Worm (Caenorhabditis elegans) whole organism, young adult: ENCODE data around the gene math-22.

Source experiments
- ama-1 ChIP-seq, 3 experiments: fragments of 150-350 bp in 1 of 3; sonication (generic microtip) in 2 of 3; optimal IDR thresholded peaks; 2 replicates each; lab custom pipeline; 2014 to 2018; ENCODE audit warnings: missing biosample characterization in 2 of 3, missing genetic modification characterization in 2 of 3, missing genetic modification reagents in 2 of 3
- hmg-20 ChIP-seq: fragments of 200-800 bp; sonication (Bioruptor generic); IDR thresholded peaks from 2 replicates; pipeline ENCODE4 v1.3.6; 2022; ENCODE audit warnings: missing genetic modification reagents, missing genetic modification characterization, missing compliant biosample characterization
- lsl-1 ChIP-seq: fragments of 200-800 bp; sonication (Bioruptor generic); optimal IDR thresholded peaks from 2 replicates; lab custom pipeline; 2018; ENCODE audit warnings: mild to moderate bottlenecking, missing genetic modification characterization, moderate library complexity, missing compliant biosample characterization
- sdz-38 ChIP-seq: sonication (generic microtip); optimal IDR thresholded peaks from 2 replicates; lab custom pipeline; 2016; ENCODE audit warnings: missing genotype, missing genetic modification characterization, missing compliant biosample characterization
- sea-2 ChIP-seq: fragments of 200-800 bp; sonication (Bioruptor generic); IDR thresholded peaks from 2 replicates; pipeline ENCODE4 v1.3.6; 2022; ENCODE audit warnings: missing genetic modification characterization, missing compliant biosample characterization

DNA sequence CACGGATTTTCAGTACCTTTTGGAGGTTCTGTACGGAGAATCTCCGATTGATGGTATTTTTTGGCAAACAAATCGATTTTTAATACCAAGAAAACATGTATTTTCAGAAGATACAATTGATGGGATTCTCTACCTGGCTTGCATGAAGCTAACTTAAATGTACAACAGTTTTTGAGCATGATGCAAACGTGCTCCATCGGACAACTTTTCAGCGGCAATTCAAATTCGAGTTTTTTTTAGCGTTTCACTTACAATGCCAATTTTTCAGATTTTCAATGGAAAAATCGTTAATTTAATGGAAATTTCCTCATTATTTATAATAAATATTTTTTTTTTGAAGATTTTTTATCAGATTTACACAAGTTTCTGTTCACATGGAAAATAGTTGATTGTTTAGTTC lies 23.4 kb downstream of the math-22 start:
- TF ChIP-seq lsl-1 (GFP tag; lab: Kevin White, UChicago) (no peak), sdz-38 (no peak), ama-1 (optimal IDR thresholded peaks at IDR 0.05; lab: Kevin White, UChicago) (no peak), ama-1 (GFP tag; optimal IDR thresholded peaks at IDR 0.05; lab: Kevin White, UChicago) (no peak), sea-2 (GFP tag; lab: Robert Waterston, UW) (no peak), hmg-20 (GFP tag; lab: Robert Waterston, UW) (no peak)
